Worm (Caenorhabditis elegans): ENCODE results near the gene cyp-13A10.

The cyp-13A10 gene

DNA sequence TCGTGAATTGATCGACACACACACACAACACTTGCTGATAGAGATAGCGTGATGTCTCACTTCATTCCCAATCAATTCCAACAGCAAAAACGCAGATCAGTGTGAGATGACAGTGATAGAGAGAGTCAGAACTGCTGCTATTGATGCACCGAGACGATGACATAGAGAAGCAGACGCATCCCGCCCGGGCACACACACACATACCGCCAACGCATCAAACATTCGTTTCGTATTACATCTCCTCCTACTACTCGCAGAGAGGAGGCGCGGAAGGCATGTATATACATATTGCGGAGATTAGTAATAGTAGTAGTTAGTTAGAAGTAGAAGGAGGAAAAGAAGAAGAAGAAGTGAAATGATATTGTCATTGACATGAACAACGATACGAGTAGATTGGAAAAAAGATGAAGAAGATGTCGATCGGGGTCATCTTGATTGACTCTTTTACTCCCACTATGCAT lies 43.3 kb downstream of the cyp-13A10 start:
- no peak for TF ChIP-seq bed-1 (GFP tag; IDR thresholded peaks at IDR 0.05)
- TF ChIP-seq akir-1 (GFP tag; optimal IDR thresholded peaks at IDR 0.05): no peak
- no peak for TF ChIP-seq hsf-1 (GFP tag; IDR thresholded peaks at IDR 0.05)
- no peak for TF ChIP-seq attf-6 (GFP tag; IDR thresholded peaks at IDR 0.05)
- no peak for TF ChIP-seq chd-7 (tag; optimal IDR thresholded peaks at IDR 0.05)
- no peak for TF ChIP-seq cebp-2 (GFP tag; IDR thresholded peaks at IDR 0.05)
- TF ChIP-seq tbx-9 (tag; optimal IDR thresholded peaks at IDR 0.05; ENCODE audit: borderline replicate concordance): no peak
- TF ChIP-seq nfya-1 (tag; optimal IDR thresholded peaks at IDR 0.05; ENCODE audit: borderline replicate concordance, insufficient read depth): no peak
- peak; percentile 5 for TF ChIP-seq F22D6.2 (tag; optimal IDR thresholded peaks at IDR 0.05)
- no peak for TF ChIP-seq tlf-1 (GFP tag; optimal IDR thresholded peaks at IDR 0.05)
- TF ChIP-seq lsl-1 (GFP tag; optimal IDR thresholded peaks at IDR 0.05): no peak
- TF ChIP-seq ztf-28 (GFP tag; IDR thresholded peaks at IDR 0.05): no peak
- TF ChIP-seq ceh-91 (GFP tag; IDR thresholded peaks at IDR 0.05): no peak
- no peak for TF ChIP-seq rcor-1 (GFP tag; IDR thresholded peaks at IDR 0.05)
- TF ChIP-seq F10E7.11 (tag; optimal IDR thresholded peaks at IDR 0.05): no peak
- TF ChIP-seq athp-1 (tag; optimal IDR thresholded peaks at IDR 0.05): no peak
- no peak for TF ChIP-seq snpc-3.4 (tag; optimal IDR thresholded peaks at IDR 0.05)
- no peak for TF ChIP-seq bed-2 (GFP tag; IDR thresholded peaks at IDR 0.05)
- TF ChIP-seq nhr-90 (tag; optimal IDR thresholded peaks at IDR 0.05): peak; percentile 50
- TF ChIP-seq F23B12.7 (tag; optimal IDR thresholded peaks at IDR 0.05; ENCODE audit: insufficient read depth): no peak
- peak; percentile 25 for TF ChIP-seq K12H6.12 (tag; optimal IDR thresholded peaks at IDR 0.05)
- no peak for TF ChIP-seq unc-130 (GFP tag; optimal IDR thresholded peaks at IDR 0.05)
- no peak for TF ChIP-seq snpc-1.3 (tag; optimal IDR thresholded peaks at IDR 0.05; ENCODE audit: insufficient read depth)
- no peak for TF ChIP-seq nfya-2 (GFP tag; IDR thresholded peaks at IDR 0.05)
- peak; percentile 92 for TF ChIP-seq nhr-80 (tag; optimal IDR thresholded peaks at IDR 0.05)
- TF ChIP-seq T07F8.4 (tag; optimal IDR thresholded peaks at IDR 0.05): no peak
- TF ChIP-seq ccch-3 (GFP tag; optimal IDR thresholded peaks at IDR 0.05): no peak
- TF ChIP-seq aptf-3 (GFP tag; IDR thresholded peaks at IDR 0.05): no peak
- no peak for TF ChIP-seq mes-4 (tag; optimal IDR thresholded peaks at IDR 0.05)
- no peak for TF ChIP-seq lin-40 (tag; optimal IDR thresholded peaks at IDR 0.05)
- peak; percentile 50 for TF ChIP-seq attf-5 (GFP tag; optimal IDR thresholded peaks at IDR 0.05)
- TF ChIP-seq ceh-27 (GFP tag; optimal IDR thresholded peaks at IDR 0.05): no peak
- TF ChIP-seq dox-1 (GFP tag; IDR thresholded peaks at IDR 0.05): peak; percentile 49; the same call in 1 of the 2 replicates
- TF ChIP-seq zim-3 (tag; optimal IDR thresholded peaks at IDR 0.05): peak; percentile 15
- TF ChIP-seq ZK185.1 (tag; optimal IDR thresholded peaks at IDR 0.05; ENCODE audit: poor library complexity, severe bottlenecking): no peak
- TF ChIP-seq F49E8.2 (tag; optimal IDR thresholded peaks at IDR 0.05; ENCODE audit: insufficient read depth): no peak
- no peak for TF ChIP-seq cebp-1 (GFP tag; IDR thresholded peaks at IDR 0.05)
- TF ChIP-seq cebp-1 (tag; optimal IDR thresholded peaks at IDR 0.05): peak; percentile 44
- no peak for TF ChIP-seq C17E4.6 (GFP tag; IDR thresholded peaks at IDR 0.05)
- TF ChIP-seq T26A5.8 (tag; optimal IDR thresholded peaks at IDR 0.05): no peak
- peak; percentile 56 for TF ChIP-seq somi-1 (GFP tag; optimal IDR thresholded peaks at IDR 0.05)
- no peak; the same call in 1 of the 2 replicates for TF ChIP-seq hmg-1.2 (GFP tag; IDR thresholded peaks at IDR 0.05)
- no peak for TF ChIP-seq let-526 (GFP tag; IDR thresholded peaks at IDR 0.05)
- no peak for TF ChIP-seq pbrm-1 (GFP tag; IDR thresholded peaks at IDR 0.05)
- peak; percentile 80 to 94 for TF ChIP-seq let-607 (tag; optimal IDR thresholded peaks at IDR 0.05)
- TF ChIP-seq Y53F4B.3 (GFP tag; IDR thresholded peaks at IDR 0.05): no peak
- TF ChIP-seq egl-18 (GFP tag; IDR thresholded peaks at IDR 0.05): no peak
- TF ChIP-seq nhr-179 (tag; optimal IDR thresholded peaks at IDR 0.05): no peak

Measured in whole organism, young adult.